4 fruit fly cellular contexts compared by ENCODE assay signal in genomic region chr3L:21241447-21241983, dm6.
TF ChIP-seq lines count a peak whose summit lies in the region.

No protein-coding gene starts in this region.

- no peak for TF ChIP-seq CTCF in whole organism, embryonic (GFP tag; optimal IDR thresholded peaks at IDR 0.05; lab: Kevin White, UChicago)

TF ChIP-seq in whole organism, adult, 20 proteins besides CTCF, POLR2A, EP300 and RAD21:
- TF ChIP-seq kay (GFP tag; lab: Kevin White, UChicago; ENCODE audit: borderline replicate concordance) (peak; percentile 40), toe (GFP tag; optimal IDR thresholded peaks at IDR 0.05; lab: Kevin White, UChicago) (no peak)

TF ChIP-seq in whole organism, embryonic, 481 proteins besides CTCF, POLR2A, EP300 and RAD21 (continues in another document):
- TF ChIP-seq Med (GFP tag; lab: Kevin White, UChicago) (peak; percentile 56), trem (tag; optimal IDR thresholded peaks at IDR 0.05; lab: Kevin White, UChicago) (no peak), CG12769 (tag; optimal IDR thresholded peaks at IDR 0.05; lab: Kevin White, UChicago) (peak; percentile 47), Fer3 (tag; optimal IDR thresholded peaks at IDR 0.05; lab: Kevin White, UChicago) (peak; percentile 4), p53 (GFP tag; optimal IDR thresholded peaks at IDR 0.05; lab: Kevin White, UChicago) (no peak), unpg (GFP tag; optimal IDR thresholded peaks at IDR 0.05; lab: Kevin White, UChicago) (peak; percentile 9), Meics (GFP tag; optimal IDR thresholded peaks at IDR 0.05; lab: Kevin White, UChicago) (peak; percentile 25), sd (tag; optimal IDR thresholded peaks at IDR 0.05; lab: Kevin White, UChicago) (no peak), E2f2 (GFP tag; IDR thresholded peaks at IDR 0.05; lab: Robert Waterston, UW) (no peak), nau (GFP tag; optimal IDR thresholded peaks at IDR 0.05; lab: Kevin White, UChicago) (no peak), Opbp (GFP tag; IDR thresholded peaks at IDR 0.05; lab: Robert Waterston, UW; ENCODE audit: partially characterized antibody) (no peak), CG8290 (GFP tag; optimal IDR thresholded peaks at IDR 0.05; lab: Kevin White, UChicago) (no peak), CG8290 (tag; optimal IDR thresholded peaks at IDR 0.05; lab: Kevin White, UChicago) (peak in 1 of 2 experiments; percentile 22), CG15269 (tag; optimal IDR thresholded peaks at IDR 0.05; lab: Kevin White, UChicago) (peak; percentile 21), CG8478 (optimal IDR thresholded peaks at IDR 0.05; lab: Kevin White, UChicago) (no peak), CG13424 (tag; optimal IDR thresholded peaks at IDR 0.05; lab: Kevin White, UChicago) (peak; percentile 29), PHDP (tag; optimal IDR thresholded peaks at IDR 0.05; lab: Kevin White, UChicago) (peak; percentile 25), caup (GFP tag; optimal IDR thresholded peaks at IDR 0.05; lab: Kevin White, UChicago; ENCODE audit: severe bottlenecking) (peak; percentile 10), row (GFP tag; IDR thresholded peaks at IDR 0.05; lab: Robert Waterston, UW) (peak; percentile 42; the same call in 2 of the 3 replicates), CG9797 (GFP tag; optimal IDR thresholded peaks at IDR 0.05; lab: Kevin White, UChicago) (no peak), tio (GFP tag; optimal IDR thresholded peaks at IDR 0.05; lab: Kevin White, UChicago) (no peak), CG30403 (GFP tag; optimal IDR thresholded peaks at IDR 0.05; lab: Kevin White, UChicago) (peak; percentile 22), pho (GFP tag; optimal IDR thresholded peaks at IDR 0.05; lab: Kevin White, UChicago) (peak; percentile 14), Dfd (GFP tag; optimal IDR thresholded peaks at IDR 0.05; lab: Kevin White, UChicago) (no peak), D19B (GFP tag; optimal IDR thresholded peaks at IDR 0.05; lab: Kevin White, UChicago) (peak; percentile 48), CG1832 (GFP tag; optimal IDR thresholded peaks at IDR 0.05; lab: Kevin White, UChicago) (no peak), yki (optimal IDR thresholded peaks at IDR 0.05; lab: Kevin White, UChicago) (no peak), vnd (GFP tag; IDR thresholded peaks at IDR 0.05; lab: Robert Waterston, UW; ENCODE audit: partially characterized antibody) (no peak), crc (GFP tag; optimal IDR thresholded peaks at IDR 0.05; lab: Kevin White, UChicago) (no peak), CG34224 (GFP tag; IDR thresholded peaks at IDR 0.05; lab: Robert Waterston, UW; ENCODE audit: partially characterized antibody) (no peak)

TF ChIP-seq in whole organism, prepupa, 60 proteins besides CTCF, POLR2A, EP300 and RAD21:
- TF ChIP-seq CG10669 (GFP tag; optimal IDR thresholded peaks at IDR 0.05; lab: Kevin White, UChicago), result no peak
- no peak for TF ChIP-seq Sox15 (GFP tag; optimal IDR thresholded peaks at IDR 0.05; lab: Kevin White, UChicago)
- TF ChIP-seq Hr39 (GFP tag; optimal IDR thresholded peaks at IDR 0.05; lab: Kevin White, UChicago), result no peak
- TF ChIP-seq Lpt (GFP tag; optimal IDR thresholded peaks at IDR 0.05; lab: Kevin White, UChicago), result no peak
- TF ChIP-seq Smox (GFP tag; optimal IDR thresholded peaks at IDR 0.05; lab: Kevin White, UChicago), result no peak
- peak; percentile 66 for TF ChIP-seq svp (GFP tag; lab: Kevin White, UChicago)
- 0 out of 2 replicates have a peak, but pooled peaks have one; percentile 36 for TF ChIP-seq CG15336 (GFP tag; IDR thresholded peaks at IDR 0.05; lab: Robert Waterston, UW)
- TF ChIP-seq Eip78C (GFP tag; lab: Kevin White, UChicago), result peak; percentile 64
- no peak for TF ChIP-seq Met (GFP tag; optimal IDR thresholded peaks at IDR 0.05; lab: Kevin White, UChicago)
- no peak for TF ChIP-seq Sox102F (GFP tag; optimal IDR thresholded peaks at IDR 0.05; lab: Kevin White, UChicago)
- 0 out of 3 replicates have a peak, but pooled peaks have one; percentile 10 for TF ChIP-seq CG6163 (GFP tag; IDR thresholded peaks at IDR 0.05; lab: Robert Waterston, UW)
- no peak for TF ChIP-seq fd85E (GFP tag; optimal IDR thresholded peaks at IDR 0.05; lab: Kevin White, UChicago)
- peak; percentile 26 for TF ChIP-seq CG32006 (GFP tag; optimal IDR thresholded peaks at IDR 0.05; lab: Kevin White, UChicago)
- peak; percentile 52 for TF ChIP-seq fkh (GFP tag; optimal IDR thresholded peaks at IDR 0.05; lab: Kevin White, UChicago)

TF ChIP-seq in whole organism, pupa, 21 proteins besides CTCF, POLR2A, EP300 and RAD21:
- no peak for TF ChIP-seq Pif1A (GFP tag; optimal IDR thresholded peaks at IDR 0.05; lab: Kevin White, UChicago)
- no peak for TF ChIP-seq Snoo (tag; optimal IDR thresholded peaks at IDR 0.05; lab: Kevin White, UChicago)
- peak; percentile 34; the same call in 1 of the 2 replicates for TF ChIP-seq CG12605 (GFP tag; IDR thresholded peaks at IDR 0.05; lab: Robert Waterston, UW)
- no peak for TF ChIP-seq CG13204 (GFP tag; optimal IDR thresholded peaks at IDR 0.05; lab: Kevin White, UChicago)
- TF ChIP-seq Pif1B (GFP tag; optimal IDR thresholded peaks at IDR 0.05; lab: Kevin White, UChicago), result no peak
- no peak for TF ChIP-seq fd96Ca (GFP tag; IDR thresholded peaks at IDR 0.05; lab: Robert Waterston, UW)
- no peak for TF ChIP-seq rn (GFP tag; IDR thresholded peaks at IDR 0.05; lab: Robert Waterston, UW)
- TF ChIP-seq D1 (tag; optimal IDR thresholded peaks at IDR 0.05; lab: Kevin White, UChicago), result no peak
- TF ChIP-seq CG10348 (GFP tag; IDR thresholded peaks at IDR 0.05; lab: Robert Waterston, UW), result no peak
- TF ChIP-seq CG34367 (tag; optimal IDR thresholded peaks at IDR 0.05; lab: Kevin White, UChicago), result no peak
- no peak for TF ChIP-seq Ets98B (GFP tag; IDR thresholded peaks at IDR 0.05; lab: Robert Waterston, UW)
- TF ChIP-seq CG32121 (GFP tag; IDR thresholded peaks at IDR 0.05; lab: Robert Waterston, UW), result no peak
- no peak for TF ChIP-seq EcR (GFP tag; optimal IDR thresholded peaks at IDR 0.05; lab: Kevin White, UChicago)
- no peak for TF ChIP-seq CG15710 (tag; optimal IDR thresholded peaks at IDR 0.05; lab: Kevin White, UChicago)
- no peak for TF ChIP-seq CG14655 (GFP tag; optimal IDR thresholded peaks at IDR 0.05; lab: Kevin White, UChicago)
- no peak for TF ChIP-seq gl (tag; optimal IDR thresholded peaks at IDR 0.05; lab: Kevin White, UChicago)
- peak; percentile 31 for TF ChIP-seq CG8301 (tag; optimal IDR thresholded peaks at IDR 0.05; lab: Kevin White, UChicago)
- no peak for TF ChIP-seq CG4496 (GFP tag; IDR thresholded peaks at IDR 0.05; lab: Robert Waterston, UW)
- no peak for TF ChIP-seq CG8159 (tag; optimal IDR thresholded peaks at IDR 0.05; lab: Kevin White, UChicago)
- TF ChIP-seq CG17806 (tag; optimal IDR thresholded peaks at IDR 0.05; lab: Kevin White, UChicago), result no peak
- peak; percentile 4 for TF ChIP-seq CG9948 (tag; optimal IDR thresholded peaks at IDR 0.05; lab: Kevin White, UChicago)
TF ChIP-seq in whole organism, pupa: peak in this region for 3.
